Fruit fly (Drosophila melanogaster): ENCODE data around the gene Cdc5.

Gene Cdc5

DNA sequence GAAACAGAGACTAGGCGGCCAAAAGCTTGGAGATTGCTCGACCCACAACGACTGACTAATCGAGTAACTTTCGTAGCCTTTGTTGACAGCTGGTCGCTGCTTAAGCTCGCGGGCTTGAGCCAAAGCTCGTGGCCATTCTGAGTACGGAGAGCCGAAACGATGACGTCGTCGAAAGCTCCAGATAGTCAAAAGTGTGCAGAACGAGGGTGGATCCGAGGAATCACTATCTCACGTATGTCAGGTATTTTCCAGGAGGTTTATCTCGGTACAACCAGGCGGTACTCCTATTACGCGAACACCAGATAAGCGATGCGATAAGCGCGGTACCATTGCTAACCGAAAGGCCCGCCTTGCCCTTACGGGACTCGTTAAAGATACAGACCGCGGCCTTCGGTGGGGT lies 49.6 kb downstream of the Cdc5 start:
- TF ChIP-seq vri (GFP tag; optimal IDR thresholded peaks at IDR 0.05) (peak; percentile 95), Smox (GFP tag; optimal IDR thresholded peaks at IDR 0.05) (no peak), CG6276 (GFP tag; optimal IDR thresholded peaks at IDR 0.05) (no peak), CG6808 (GFP tag; optimal IDR thresholded peaks at IDR 0.05) (no peak), svp (GFP tag) (peak; percentile 84), CG1621 (tag; optimal IDR thresholded peaks at IDR 0.05) (no peak), Gug (GFP tag; IDR thresholded peaks at IDR 0.05) (no peak)
